Worm (Caenorhabditis elegans) whole organism, midembryonic: ENCODE results near the gene str-255.

ENCODE experiments used
- T22C8.4 ChIP-seq: fragments of 200-800 bp; sonication (Bioruptor generic); IDR thresholded peaks from 2 replicates; pipeline ENCODE4 v1.3.6; 2022; ENCODE audit warnings: missing genetic modification characterization, missing compliant biosample characterization
- cog-1 ChIP-seq: sonication (generic microtip); optimal IDR thresholded peaks from 2 replicates; lab custom pipeline; 2016; ENCODE audit warnings: missing genetic modification characterization, missing compliant biosample characterization
- ref-1 ChIP-seq: fragments of 200-800 bp; sonication (Bioruptor generic); conservative IDR thresholded peaks from 2 replicates; pipeline ENCODE4 v1.3.6; 2022; ENCODE audit warnings: missing genetic modification reagents, missing genetic modification characterization, missing compliant biosample characterization
- ztf-29 ChIP-seq: fragments of 200-800 bp; sonication (Bioruptor generic); IDR thresholded peaks from 2 replicates; pipeline ENCODE4 v1.3.6; 2022; ENCODE audit warnings: missing genetic modification reagents, missing genetic modification characterization, missing compliant biosample characterization

DNA sequence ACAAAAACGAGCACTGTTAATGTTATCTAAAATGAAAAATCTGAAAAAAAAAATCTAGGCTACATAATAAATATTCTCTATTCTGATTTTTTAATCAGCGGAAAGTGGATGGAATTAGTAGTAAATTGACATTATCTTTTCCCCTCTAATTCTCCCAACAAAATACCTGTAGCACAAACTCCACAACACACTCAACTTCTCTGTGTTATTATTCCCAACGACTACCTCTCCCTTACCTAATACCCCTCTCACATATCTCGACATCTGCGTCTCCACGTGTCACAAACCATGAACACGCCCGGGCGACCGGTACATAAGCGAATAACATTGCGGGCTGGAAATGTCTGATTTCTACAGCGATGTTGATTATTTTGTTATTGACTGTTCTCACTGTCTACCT is 19.5 kb upstream of the str-255 start, which contains the start of gene cyp-33C2:
- no peak for TF ChIP-seq T22C8.4
- no peak for TF ChIP-seq ztf-29 (GFP tag; lab: Robert Waterston, UW)
- no peak for TF ChIP-seq ref-1 (GFP tag; lab: Robert Waterston, UW)
- no peak for TF ChIP-seq cog-1 (tag; lab: Kevin White, UChicago)
